Fruit fly (Drosophila melanogaster) whole organism, embryonic: ENCODE data around the gene Golgin84.

Experiments used
- Asciz ChIP-seq: fragments of 200-800 bp; sonication (Bioruptor generic); optimal IDR thresholded peaks from 2 replicates; lab custom pipeline; 2017; ENCODE audit warnings: missing biosample characterization, mild to moderate bottlenecking, missing genetic modification characterization, missing genetic modification reagents
- CG12104 ChIP-seq: fragments of 200-800 bp; sonication (Bioruptor generic); optimal IDR thresholded peaks from 3 replicates; lab custom pipeline; 2016; ENCODE audit warnings: missing biosample characterization, missing genetic modification characterization
- CG12391 ChIP-seq: fragments of 200-800 bp; sonication (Bioruptor generic); optimal IDR thresholded peaks from 3 replicates; lab custom pipeline; 2018; ENCODE audit warnings: missing biosample characterization, mild to moderate bottlenecking, missing genetic modification characterization, moderate library complexity
- CG14965 ChIP-seq: fragments of 200-800 bp; sonication (Bioruptor generic); optimal IDR thresholded peaks from 2 replicates; lab custom pipeline; 2016; ENCODE audit warnings: missing biosample characterization, missing genetic modification characterization, borderline replicate concordance
- CG1529 ChIP-seq: fragments of 200-800 bp; sonication (Bioruptor generic); optimal IDR thresholded peaks from 3 replicates; lab custom pipeline; 2018; ENCODE audit warnings: missing biosample characterization, missing genetic modification characterization
- CG17328 ChIP-seq: fragments of 200-800 bp; sonication (Bioruptor generic); IDR thresholded peaks from 2 replicates; pipeline ENCODE4 v1.3.6; 2022; ENCODE audit warnings: missing biosample characterization, missing genetic modification characterization
- CG6683 ChIP-seq: fragments of 200-800 bp; sonication (Bioruptor generic); optimal IDR thresholded peaks from 2 replicates; lab custom pipeline; 2017; ENCODE audit warnings: missing biosample characterization, mild to moderate bottlenecking, missing genetic modification characterization, missing genetic modification reagents
- CG7963 ChIP-seq: fragments of 200-800 bp; sonication (Bioruptor generic); IDR thresholded peaks from 3 replicates; pipeline ENCODE4 v1.3.6; 2022; ENCODE audit warnings: missing biosample characterization, missing genetic modification characterization; ENCODE audit not compliant: partially characterized antibody
- D19B ChIP-seq: fragments of 200-800 bp; sonication (Bioruptor generic); optimal IDR thresholded peaks from 2 replicates; lab custom pipeline; 2017; ENCODE audit warnings: missing biosample characterization, mild to moderate bottlenecking, missing genetic modification characterization
- Dek ChIP-seq: fragments of 200-800 bp; sonication (Bioruptor generic); optimal IDR thresholded peaks from 3 replicates; lab custom pipeline; 2019; ENCODE audit warnings: missing biosample characterization, mild to moderate bottlenecking, missing genetic modification characterization, moderate library complexity
- Dll ChIP-seq: fragments of 200-800 bp; sonication (Bioruptor generic); IDR thresholded peaks from 4 replicates; pipeline ENCODE4 v1.3.6; 2022; ENCODE audit warnings: missing biosample characterization, missing genetic modification characterization; ENCODE audit not compliant: partially characterized antibody
- HmgD ChIP-seq: fragments of 200-800 bp; sonication (Bioruptor generic); optimal IDR thresholded peaks from 3 replicates; lab custom pipeline; 2016; ENCODE audit warnings: missing biosample characterization, missing genetic modification characterization
- HmgZ ChIP-seq: fragments of 200-800 bp; sonication (Bioruptor generic); optimal IDR thresholded peaks from 2 replicates; lab custom pipeline; 2018; ENCODE audit warnings: missing biosample characterization, mild to moderate bottlenecking, missing genetic modification characterization
- Jarid2 ChIP-seq: fragments of 200-800 bp; sonication (Bioruptor generic); optimal IDR thresholded peaks from 3 replicates; lab custom pipeline; 2017; ENCODE audit warnings: mild to moderate bottlenecking, missing biosample characterization, missing genetic modification reagents, missing genetic modification characterization
- Lpt ChIP-seq: fragments of >200 bp; optimal IDR thresholded peaks from 2 replicates; lab custom pipeline; 2018; ENCODE audit warnings: missing biosample characterization, missing genetic modification characterization
- MESR4 ChIP-seq: fragments of 200-800 bp; sonication (Bioruptor generic); optimal IDR thresholded peaks from 2 replicates; lab custom pipeline; 2018; ENCODE audit warnings: missing biosample characterization, mild to moderate bottlenecking, missing genetic modification characterization, moderate library complexity
- Neu2 ChIP-seq: fragments of 200-800 bp; sonication (Bioruptor generic); optimal IDR thresholded peaks from 3 replicates; lab custom pipeline; 2016; ENCODE audit warnings: missing biosample characterization, missing genetic modification characterization, borderline replicate concordance
- Nf-YA ChIP-seq: fragments of 200-800 bp; sonication (Bioruptor generic); IDR thresholded peaks from 2 replicates; pipeline ENCODE4 v1.3.6; 2022; ENCODE audit warnings: missing biosample characterization, missing genetic modification characterization
- Nf-YC ChIP-seq: fragments of 200-800 bp; optimal IDR thresholded peaks from 3 replicates; lab custom pipeline; 2019; ENCODE audit warnings: missing biosample characterization, mild to moderate bottlenecking, missing genetic modification characterization, moderate library complexity
- Ravus ChIP-seq: fragments of 200-800 bp; sonication (Bioruptor generic); IDR thresholded peaks from 2 replicates; pipeline ENCODE4 v1.3.6; 2022; ENCODE audit warnings: missing biosample characterization, missing genetic modification characterization
- Sox102F ChIP-seq: fragments of 200-800 bp; sonication (Bioruptor generic); optimal IDR thresholded peaks from 2 replicates; lab custom pipeline; 2018; ENCODE audit warnings: missing biosample characterization, mild to moderate bottlenecking, missing genetic modification characterization, moderate library complexity
- al ChIP-seq: fragments of 200-800 bp; sonication (Bioruptor generic); IDR thresholded peaks from 2 replicates; pipeline ENCODE4 v1.3.6; 2022; ENCODE audit warnings: missing biosample characterization, missing genetic modification characterization
- aop ChIP-seq: fragments of 200-800 bp; sonication (Bioruptor generic); IDR thresholded peaks from 2 replicates; pipeline ENCODE4 v1.3.6; 2022; ENCODE audit warnings: missing biosample characterization, missing genetic modification characterization
- ara ChIP-seq: fragments of 200-800 bp; sonication (Bioruptor generic); IDR thresholded peaks from 2 replicates; pipeline ENCODE4 v1.3.6; 2022; ENCODE audit warnings: missing biosample characterization, missing genetic modification characterization
- bbx ChIP-seq: fragments of 200-800 bp; sonication (Bioruptor generic); IDR thresholded peaks from 2 replicates; pipeline ENCODE4 v1.3.6; 2022; ENCODE audit warnings: missing biosample characterization, missing genetic modification characterization; ENCODE audit not compliant: partially characterized antibody
- br ChIP-seq: fragments of >200 bp; optimal IDR thresholded peaks from 2 replicates; lab custom pipeline; 2017
- chn ChIP-seq: fragments of 200-800 bp; sonication (Bioruptor generic); optimal IDR thresholded peaks from 2 replicates; lab custom pipeline; 2016; ENCODE audit warnings: missing biosample characterization, missing genetic modification characterization
- ci ChIP-seq: fragments of 200-800 bp; sonication (Bioruptor generic); IDR thresholded peaks from 3 replicates; pipeline ENCODE4 v1.3.6; 2022; ENCODE audit warnings: missing biosample characterization, missing genetic modification characterization
- crp ChIP-seq, 2 experiments: fragments of 200-800 bp; sonication (Bioruptor generic); optimal IDR thresholded peaks; 2 replicates in 1 of 2; 3 replicates in 1 of 2; lab custom pipeline; 2017; ENCODE audit warnings: missing biosample characterization in 2 of 2, missing genetic modification characterization in 2 of 2, mild to moderate bottlenecking in 1 of 2, moderate library complexity in 1 of 2
- dati ChIP-seq: fragments of 200-800 bp; sonication (Bioruptor generic); IDR thresholded peaks from 2 replicates; pipeline ENCODE4 v1.3.6; 2022; ENCODE audit warnings: missing biosample characterization, missing genetic modification characterization
- ewg ChIP-seq: fragments of 200-800 bp; sonication (Bioruptor generic); optimal IDR thresholded peaks from 3 replicates; lab custom pipeline; 2017; ENCODE audit warnings: mild to moderate bottlenecking, missing biosample characterization, missing genetic modification reagents, missing genetic modification characterization
- exex ChIP-seq: fragments of 200-800 bp; sonication (Bioruptor generic); optimal IDR thresholded peaks from 4 replicates; lab custom pipeline; 2018; ENCODE audit warnings: missing biosample characterization, mild to moderate bottlenecking, missing genetic modification characterization, moderate library complexity
- fd102C ChIP-seq: fragments of 200-800 bp; sonication (Bioruptor generic); optimal IDR thresholded peaks from 2 replicates; lab custom pipeline; 2018; ENCODE audit warnings: missing biosample characterization, mild to moderate bottlenecking, missing genetic modification characterization, moderate library complexity
- gcm2 ChIP-seq: fragments of 200-800 bp; sonication (Bioruptor generic); optimal IDR thresholded peaks from 2 replicates; lab custom pipeline; 2016; ENCODE audit warnings: missing biosample characterization, missing genetic modification characterization
- lilli ChIP-seq: fragments of 200-800 bp; sonication (Bioruptor generic); optimal IDR thresholded peaks from 3 replicates; lab custom pipeline; 2016; ENCODE audit warnings: missing biosample characterization, missing genetic modification characterization
- maf-S ChIP-seq: fragments of 200-800 bp; sonication (Bioruptor generic); optimal IDR thresholded peaks from 2 replicates; lab custom pipeline; 2016; ENCODE audit warnings: missing biosample characterization, missing genetic modification characterization
- mam ChIP-seq: fragments of 200-800 bp; sonication (Bioruptor generic); optimal IDR thresholded peaks from 3 replicates; lab custom pipeline; 2016; ENCODE audit warnings: missing biosample characterization, missing genetic modification characterization
- mirr ChIP-seq: fragments of 200-800 bp; sonication (Bioruptor generic); optimal IDR thresholded peaks from 3 replicates; lab custom pipeline; 2018; ENCODE audit warnings: missing biosample characterization, mild to moderate bottlenecking, missing genetic modification characterization
- oc ChIP-seq: fragments of 200-800 bp; sonication (Bioruptor generic); optimal IDR thresholded peaks from 2 replicates; lab custom pipeline; 2018; ENCODE audit warnings: missing biosample characterization, mild to moderate bottlenecking, missing genetic modification characterization, moderate library complexity
- pfk ChIP-seq: fragments of 200-800 bp; sonication (Bioruptor generic); optimal IDR thresholded peaks from 2 replicates; lab custom pipeline; 2018; ENCODE audit warnings: missing biosample characterization, mild to moderate bottlenecking, missing genetic modification characterization, moderate library complexity
- repo ChIP-seq: fragments of 200-800 bp; sonication (Bioruptor generic); optimal IDR thresholded peaks from 2 replicates; lab custom pipeline; 2016; ENCODE audit warnings: missing biosample characterization, missing genetic modification characterization
- sim ChIP-seq: fragments of 200-800 bp; sonication (Bioruptor generic); IDR thresholded peaks from 2 replicates; pipeline ENCODE4 v1.3.6; 2022; ENCODE audit warnings: missing biosample characterization, missing genetic modification characterization
- sqz ChIP-seq: fragments of 200-800 bp; sonication (Bioruptor generic); optimal IDR thresholded peaks from 3 replicates; lab custom pipeline; 2018; ENCODE audit warnings: missing biosample characterization, mild to moderate bottlenecking, missing genetic modification characterization
- stwl ChIP-seq: fragments of 200-800 bp; sonication (Bioruptor generic); optimal IDR thresholded peaks from 3 replicates; lab custom pipeline; 2018; ENCODE audit warnings: missing biosample characterization, mild to moderate bottlenecking, missing genetic modification characterization, moderate library complexity
- toy ChIP-seq: fragments of 200-800 bp; sonication (Bioruptor generic); IDR thresholded peaks from 2 replicates; pipeline ENCODE4 v1.3.6; 2022; ENCODE audit warnings: missing biosample characterization, missing genetic modification characterization
- twi ChIP-seq: fragments of 200-800 bp; optimal IDR thresholded peaks from 2 replicates; lab custom pipeline; 2019; ENCODE audit warnings: missing biosample characterization, mild to moderate bottlenecking, missing genetic modification characterization, moderate library complexity
- zf30C ChIP-seq: fragments of 200-800 bp; sonication (Bioruptor generic); optimal IDR thresholded peaks from 3 replicates; lab custom pipeline; 2018; ENCODE audit warnings: missing biosample characterization, mild to moderate bottlenecking, missing genetic modification characterization
- zfh1 ChIP-seq: fragments of 200-800 bp; sonication (Bioruptor generic); IDR thresholded peaks from 3 replicates; pipeline ENCODE4 v1.3.6; 2022; ENCODE audit warnings: missing biosample characterization, missing genetic modification characterization

The Golgin84 gene

DNA sequence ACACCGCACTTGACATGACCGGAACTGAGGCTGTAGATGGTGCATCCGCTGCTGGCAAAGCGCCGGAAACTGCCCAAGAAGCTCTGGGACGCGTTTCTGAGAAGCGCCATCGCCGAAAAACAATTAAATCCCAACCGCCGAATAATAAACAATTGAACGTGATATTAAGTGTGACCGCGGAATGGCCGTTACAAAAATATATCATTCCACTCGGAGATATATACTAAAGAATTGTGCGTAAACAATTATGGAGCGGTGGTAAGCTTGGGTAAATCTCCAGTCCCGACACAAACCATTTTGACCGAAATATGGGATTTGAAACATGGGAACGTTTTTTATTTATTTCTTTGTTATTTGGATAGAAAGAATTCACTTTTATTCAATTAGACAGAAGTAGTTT is 2.2 kb upstream of the Golgin84 start, which contains the start of gene CG18528 (continued):
- peak; percentile 24; the same call in 1 of the 4 replicates for TF ChIP-seq Dll (GFP tag; lab: Robert Waterston, UW)
- no peak for TF ChIP-seq CG14965
- TF ChIP-seq oc (tag; lab: Kevin White, UChicago), result no peak
- no peak for TF ChIP-seq Nf-YA (GFP tag; lab: Robert Waterston, UW)
- TF ChIP-seq gcm2 (GFP tag; lab: Kevin White, UChicago), result no peak
- TF ChIP-seq br (lab: Kevin White, UChicago), result no peak
- no peak for TF ChIP-seq fd102C (GFP tag; lab: Kevin White, UChicago)
- no peak for TF ChIP-seq ara (GFP tag; lab: Robert Waterston, UW)
- TF ChIP-seq stwl (tag; lab: Kevin White, UChicago), result peak; percentile 73
- TF ChIP-seq Sox102F, result no peak
- TF ChIP-seq maf-S, result no peak
- peak; percentile 50 for TF ChIP-seq HmgD
- TF ChIP-seq ci (GFP tag; lab: Robert Waterston, UW), result peak; percentile 33; the same call in 1 of the 3 replicates
- peak; percentile 60 for TF ChIP-seq HmgZ (tag; lab: Kevin White, UChicago)
- TF ChIP-seq zfh1, result peak; percentile 31; the same call in 1 of the 3 replicates
- peak; percentile 6 for TF ChIP-seq CG12391 (tag; lab: Kevin White, UChicago)
- no peak for TF ChIP-seq ewg (GFP tag; lab: Kevin White, UChicago)

- TF ChIP-seq D19B (GFP tag; lab: Kevin White, UChicago) (no peak), al (GFP tag; lab: Robert Waterston, UW) (no peak), Jarid2 (GFP tag; lab: Kevin White, UChicago) (no peak), twi (tag; lab: Kevin White, UChicago) (no peak), pfk (GFP tag; lab: Kevin White, UChicago) (no peak), mirr (GFP tag; lab: Kevin White, UChicago) (peak; percentile 79), chn (GFP tag; lab: Kevin White, UChicago) (no peak), mam (GFP tag; lab: Kevin White, UChicago) (no peak), CG1529 (GFP tag; lab: Kevin White, UChicago) (no peak), CG12104 (no peak), exex (tag; lab: Kevin White, UChicago) (peak; percentile 78), bbx (GFP tag; lab: Robert Waterston, UW) (no peak), Asciz (GFP tag; lab: Kevin White, UChicago) (no peak)
Observed at dm6 chr3R:24353448-24353847, 4.3 kb downstream of the Golgin84 start.

- TF ChIP-seq toy (GFP tag; lab: Robert Waterston, UW), result no peak
- TF ChIP-seq Ravus (GFP tag; lab: Robert Waterston, UW), result no peak
- TF ChIP-seq sqz (GFP tag; lab: Kevin White, UChicago), result no peak
- peak; percentile 76 for TF ChIP-seq lilli
- TF ChIP-seq crp (GFP tag; optimal IDR thresholded peaks at IDR 0.05; lab: Kevin White, UChicago), result no peak
- no peak for TF ChIP-seq Lpt (GFP tag; lab: Kevin White, UChicago)
- TF ChIP-seq CG6683 (GFP tag; lab: Kevin White, UChicago), result no peak
- TF ChIP-seq sim, result no peak
- peak; percentile 54 for TF ChIP-seq CG17328 (GFP tag; lab: Robert Waterston, UW)
- peak; percentile 42 for TF ChIP-seq Dek
- TF ChIP-seq dati (GFP tag; lab: Robert Waterston, UW), result no peak
- TF ChIP-seq MESR4 (GFP tag; lab: Kevin White, UChicago), result peak; percentile 99
- no peak for TF ChIP-seq zf30C
- no peak for TF ChIP-seq repo (GFP tag; lab: Kevin White, UChicago)
- TF ChIP-seq Nf-YC (tag; lab: Kevin White, UChicago), result no peak
- peak; percentile 18 for TF ChIP-seq Neu2 (GFP tag; lab: Kevin White, UChicago)
- TF ChIP-seq CG7963 (GFP tag; lab: Robert Waterston, UW), result no peak
- no peak for TF ChIP-seq aop (GFP tag; lab: Robert Waterston, UW)
Observed at dm6 chr3R:24348420-24349190, 9.1 kb downstream of the Golgin84 start, which contains the start of the genes CG5746 and CG6454. TSS of gene CG5746 (minus strand) at chr3R:24348791. TSS of gene CG6454 (plus strand) at chr3R:24349182.
